Worm (Caenorhabditis elegans) whole organism, mixed stage, embryonic: ENCODE results near the gene acl-3.

Experiments
- lin-13 ChIP-seq: fragments of 150-350 bp; optimal IDR thresholded peaks from 2 replicates; lab custom pipeline; 2014; ENCODE audit warnings: missing biosample characterization, missing genetic modification characterization
- nhr-12 ChIP-seq: fragments of 150-350 bp; optimal IDR thresholded peaks from 2 replicates; lab custom pipeline; 2014; ENCODE audit warnings: missing biosample characterization, missing genetic modification characterization
- unc-62 ChIP-seq: fragments of 150-350 bp; optimal IDR thresholded peaks from 2 replicates; lab custom pipeline; 2014; ENCODE audit warnings: missing biosample characterization, missing genetic modification reagents, missing genetic modification characterization

ce11 chrIV:11641802-11642201, 10.0 kb downstream of the acl-3 start, which contains the start of gene ZK809.1:
- TF ChIP-seq nhr-12 (no peak), lin-13 (tag; lab: Kevin White, UChicago) (no peak), unc-62 (GFP tag; lab: Kevin White, UChicago) (no peak)
